Fruit fly (Drosophila melanogaster) whole organism, prepupa: Measurements from ENCODE around the gene Dip-C.

ENCODE experiments used
- Blimp-1 ChIP-seq: fragments of 200-800 bp; sonication (Bioruptor generic); optimal IDR thresholded peaks from 3 replicates; lab custom pipeline; 2017; ENCODE audit warnings: missing biosample characterization, missing genetic modification characterization, mild to moderate bottlenecking, moderate library complexity, missing genetic modification reagents
- CG11902 ChIP-seq: fragments of 200-800 bp; sonication (Bioruptor generic); optimal IDR thresholded peaks from 3 replicates; lab custom pipeline; 2016; ENCODE audit warnings: missing biosample characterization, missing genetic modification characterization
- CG15336 ChIP-seq: fragments of 200-800 bp; sonication (Bioruptor generic); IDR thresholded peaks from 2 replicates; pipeline ENCODE4 v1.3.6; 2022; ENCODE audit warnings: missing biosample characterization, missing genetic modification characterization
- CG1621 ChIP-seq: fragments of 200-800 bp; sonication (Bioruptor generic); optimal IDR thresholded peaks from 3 replicates; lab custom pipeline; 2018; ENCODE audit warnings: missing biosample characterization, mild to moderate bottlenecking, missing genetic modification characterization
- CG16779 ChIP-seq: fragments of 200-800 bp; sonication (Bioruptor generic); optimal IDR thresholded peaks from 3 replicates; lab custom pipeline; 2017; ENCODE audit warnings: missing biosample characterization, mild to moderate bottlenecking, missing genetic modification characterization
- CG31627 ChIP-seq: fragments of 200-800 bp; sonication (Bioruptor generic); optimal IDR thresholded peaks from 3 replicates; lab custom pipeline; 2016; ENCODE audit warnings: missing biosample characterization, missing genetic modification characterization
- CG32006 ChIP-seq: fragments of 200-800 bp; sonication (Bioruptor generic); optimal IDR thresholded peaks from 3 replicates; lab custom pipeline; 2017; ENCODE audit warnings: missing biosample characterization, mild to moderate bottlenecking, missing genetic modification characterization
- CG3919 ChIP-seq: fragments of 200-800 bp; sonication (Bioruptor generic); optimal IDR thresholded peaks from 3 replicates; lab custom pipeline; 2016; ENCODE audit warnings: missing biosample characterization, missing genetic modification characterization
- CG4318 ChIP-seq: fragments of 200-800 bp; sonication (Bioruptor generic); optimal IDR thresholded peaks from 3 replicates; lab custom pipeline; 2017; ENCODE audit warnings: missing biosample characterization, mild to moderate bottlenecking, missing genetic modification characterization
- CG6163 ChIP-seq: fragments of 200-800 bp; sonication (Bioruptor generic); IDR thresholded peaks from 3 replicates; pipeline ENCODE4 v1.3.6; 2022; ENCODE audit warnings: missing biosample characterization, missing genetic modification characterization
- CG6276 ChIP-seq: fragments of 200-800 bp; sonication (Bioruptor generic); optimal IDR thresholded peaks from 2 replicates; lab custom pipeline; 2017; ENCODE audit warnings: missing biosample characterization, mild to moderate bottlenecking, missing genetic modification characterization
- CG6792 ChIP-seq: fragments of 200-800 bp; sonication (Bioruptor generic); optimal IDR thresholded peaks from 3 replicates; lab custom pipeline; 2016; ENCODE audit warnings: missing biosample characterization, missing genetic modification characterization
- CG8119 ChIP-seq: fragments of 200-800 bp; sonication (Bioruptor generic); IDR thresholded peaks from 3 replicates; pipeline ENCODE4 v1.3.6; 2022; ENCODE audit warnings: missing biosample characterization, missing genetic modification characterization
- CG8632 ChIP-seq: fragments of 200-800 bp; sonication (Bioruptor generic); optimal IDR thresholded peaks from 3 replicates; lab custom pipeline; 2016; ENCODE audit warnings: missing biosample characterization, missing genetic modification characterization
- CG9139 ChIP-seq: fragments of 200-800 bp; sonication (Bioruptor generic); optimal IDR thresholded peaks from 3 replicates; lab custom pipeline; 2017; ENCODE audit warnings: missing biosample characterization, mild to moderate bottlenecking, missing genetic modification characterization
- Eip78C ChIP-seq: fragments of 200-800 bp; sonication (Bioruptor generic); peaks from one replicate; lab custom pipeline; 2016; ENCODE audit warnings: missing biosample characterization, missing genetic modification characterization
- Eip93F ChIP-seq: fragments of 200-800 bp; sonication (Bioruptor generic); optimal IDR thresholded peaks from 2 replicates; lab custom pipeline; 2016; ENCODE audit warnings: missing biosample characterization, mild to moderate bottlenecking, missing genetic modification characterization
- Hr4 ChIP-seq: fragments of 200-800 bp; sonication (Bioruptor generic); optimal IDR thresholded peaks from 3 replicates; lab custom pipeline; 2016; ENCODE audit warnings: missing biosample characterization, missing genetic modification characterization
- Met ChIP-seq: fragments of 200-800 bp; sonication (Bioruptor generic); optimal IDR thresholded peaks from 3 replicates; lab custom pipeline; 2016; ENCODE audit warnings: missing biosample characterization, missing genetic modification characterization
- Sox14 ChIP-seq: fragments of 200-800 bp; sonication (Bioruptor generic); optimal IDR thresholded peaks from 3 replicates; lab custom pipeline; 2016; ENCODE audit warnings: missing biosample characterization, missing genetic modification characterization
- Sox15 ChIP-seq: fragments of 200-800 bp; sonication (Bioruptor generic); optimal IDR thresholded peaks from 3 replicates; lab custom pipeline; 2016; ENCODE audit warnings: missing biosample characterization, missing genetic modification characterization
- achi ChIP-seq: fragments of 200-800 bp; sonication (Bioruptor generic); optimal IDR thresholded peaks from 3 replicates; lab custom pipeline; 2016; ENCODE audit warnings: missing biosample characterization, missing genetic modification characterization
- acj6 ChIP-seq: fragments of 200-800 bp; sonication (Bioruptor generic); optimal IDR thresholded peaks from 3 replicates; lab custom pipeline; 2016; ENCODE audit warnings: missing biosample characterization, missing genetic modification characterization
- dac ChIP-seq: fragments of 200-800 bp; sonication (Bioruptor generic); optimal IDR thresholded peaks from 2 replicates; lab custom pipeline; 2017; ENCODE audit warnings: missing biosample characterization, mild to moderate bottlenecking, missing genetic modification characterization
- dsx ChIP-seq: fragments of 200-800 bp; optimal IDR thresholded peaks from 3 replicates; lab custom pipeline; 2019; ENCODE audit warnings: missing biosample characterization, mild to moderate bottlenecking, missing genetic modification characterization, moderate library complexity; ENCODE audit not compliant: poor library complexity, severe bottlenecking
- esn ChIP-seq: fragments of 200-800 bp; sonication (Bioruptor generic); optimal IDR thresholded peaks from 2 replicates; lab custom pipeline; 2016; ENCODE audit warnings: missing biosample characterization, mild to moderate bottlenecking, missing genetic modification characterization, moderate library complexity
- fd85E ChIP-seq: fragments of 200-800 bp; sonication (Bioruptor generic); optimal IDR thresholded peaks from 3 replicates; lab custom pipeline; 2016; ENCODE audit warnings: missing biosample characterization, missing genetic modification characterization
- fkh ChIP-seq: fragments of 200-800 bp; sonication (Bioruptor generic); optimal IDR thresholded peaks from 3 replicates; lab custom pipeline; 2017; ENCODE audit warnings: missing biosample characterization, mild to moderate bottlenecking, missing genetic modification characterization, moderate library complexity
- lz ChIP-seq: fragments of 200-800 bp; sonication (Bioruptor generic); optimal IDR thresholded peaks from 3 replicates; lab custom pipeline; 2016; ENCODE audit warnings: missing biosample characterization, missing genetic modification characterization
- ss ChIP-seq, 2 experiments: fragments of 200-800 bp; sonication (Bioruptor generic); optimal IDR thresholded peaks; 2 replicates in 1 of 2; 3 replicates in 1 of 2; lab custom pipeline; 2017 to 2018; ENCODE audit warnings: mild to moderate bottlenecking in 2 of 2, missing biosample characterization in 2 of 2, missing genetic modification characterization in 2 of 2, moderate library complexity in 1 of 2
- svp ChIP-seq: fragments of 200-800 bp; sonication (Bioruptor generic); peaks from one replicate; lab custom pipeline; 2016; ENCODE audit warnings: missing biosample characterization, missing genetic modification characterization
- vri ChIP-seq: fragments of 200-800 bp; sonication (Bioruptor generic); optimal IDR thresholded peaks from 3 replicates; lab custom pipeline; 2016; ENCODE audit warnings: missing biosample characterization, mild to moderate bottlenecking, missing genetic modification characterization

Gene Dip-C

DNA sequence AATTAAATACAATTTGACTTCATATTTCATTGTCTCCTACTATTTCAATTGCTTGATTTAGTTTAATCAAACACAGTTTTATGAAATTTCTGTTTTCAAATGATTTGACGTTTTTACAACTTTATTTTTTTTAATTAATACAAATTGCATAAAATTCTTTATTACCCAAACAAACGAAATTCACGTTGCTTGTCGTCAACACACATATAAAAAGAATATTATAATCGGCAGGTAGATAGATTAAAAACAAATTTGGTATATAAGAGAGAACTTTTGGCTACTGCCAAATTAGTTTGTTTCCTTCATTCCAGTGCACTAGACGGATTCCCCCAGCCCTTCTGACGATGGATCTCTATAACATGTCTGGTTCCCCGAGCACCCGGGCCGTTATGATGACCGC is 36.7 kb downstream of the Dip-C start, which contains the start of gene GstD6:
TSS of gene GstD6 (plus strand) at position 301 of the 400 bp plus-strand sequence.
- TF ChIP-seq dsx (GFP tag; lab: Kevin White, UChicago) (no peak), ss (GFP tag; optimal IDR thresholded peaks at IDR 0.05; lab: Kevin White, UChicago) (no peak), CG4318 (GFP tag; lab: Kevin White, UChicago) (no peak), Sox14 (GFP tag; lab: Kevin White, UChicago) (no peak), CG6792 (GFP tag; lab: Kevin White, UChicago) (no peak), esn (no peak), CG9139 (GFP tag; lab: Kevin White, UChicago) (no peak), Hr4 (GFP tag; lab: Kevin White, UChicago) (no peak)
- TF ChIP-seq, all 60 proteins: peak for 0

DNA sequence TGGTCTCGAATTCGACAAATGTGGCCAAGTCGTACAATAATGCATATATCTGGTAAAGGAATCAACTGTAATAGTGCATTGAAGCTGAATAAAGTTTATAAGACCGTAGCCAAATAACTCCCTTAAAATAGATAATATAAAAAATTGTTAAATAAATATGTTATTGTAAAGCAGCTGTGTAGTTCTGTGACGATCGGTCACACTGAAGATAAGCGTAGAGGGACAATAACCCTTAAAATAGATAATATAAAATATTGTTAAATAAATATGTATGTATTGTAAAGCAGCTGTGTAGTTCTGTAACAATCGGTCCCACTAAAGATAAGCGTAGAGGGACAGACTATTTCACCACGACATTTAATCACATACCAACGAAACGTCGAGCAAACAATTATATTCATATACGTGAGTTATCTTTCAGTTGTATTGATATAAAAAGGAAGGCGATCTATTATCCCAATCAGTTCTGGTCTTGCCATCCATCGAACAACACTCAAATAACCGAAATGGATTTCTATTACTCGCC is 38.2 kb downstream of the Dip-C start, which contains the start of gene GstD5:
TSS of gene GstD5 (plus strand) at position 476 of the 526 bp plus-strand sequence.
- TF ChIP-seq fkh, result peak; percentile 23
- TF ChIP-seq CG1621 (tag; lab: Kevin White, UChicago), result no peak
- TF ChIP-seq acj6 (GFP tag; lab: Kevin White, UChicago), result no peak
- no peak for TF ChIP-seq CG16779
- peak; percentile 6 for TF ChIP-seq Eip78C (GFP tag; lab: Kevin White, UChicago)
- no peak for TF ChIP-seq dac (GFP tag; lab: Kevin White, UChicago)
- TF ChIP-seq CG6792 (GFP tag; lab: Kevin White, UChicago), result no peak
- TF ChIP-seq CG32006 (GFP tag; lab: Kevin White, UChicago), result no peak

DNA sequence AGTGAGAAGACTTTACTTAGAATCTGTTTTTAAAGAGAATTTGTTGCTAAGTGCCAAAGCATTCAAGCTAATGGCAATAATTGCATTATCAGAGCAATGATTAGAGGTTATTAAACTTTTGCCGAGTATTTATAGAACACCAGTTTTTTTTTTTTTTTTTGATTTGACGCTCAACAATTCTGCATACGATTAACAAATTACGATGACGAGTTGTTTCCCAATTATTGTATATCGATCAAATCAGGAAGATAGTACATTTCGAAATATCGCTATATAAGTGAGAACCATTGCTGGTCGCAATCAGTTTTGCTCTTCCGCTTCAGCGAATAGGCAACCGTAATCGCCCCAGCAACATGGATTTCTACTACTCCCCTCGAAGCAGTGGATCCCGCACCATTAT is 39.8 kb downstream of the Dip-C start, which contains the start of gene GstD4:
TSS of gene GstD4 (plus strand) at position 301 of the 400 bp plus-strand sequence.
- TF ChIP-seq fkh (no peak), CG15336 (no peak), lz (GFP tag; lab: Kevin White, UChicago) (no peak), CG1621 (tag; lab: Kevin White, UChicago) (no peak), CG6276 (no peak), CG8632 (no peak), Met (no peak), Eip93F (GFP tag; lab: Kevin White, UChicago) (no peak), esn (no peak), CG31627 (GFP tag; lab: Kevin White, UChicago) (no peak), Eip78C (GFP tag; lab: Kevin White, UChicago) (no peak), CG3919 (GFP tag; lab: Kevin White, UChicago) (no peak)

DNA sequence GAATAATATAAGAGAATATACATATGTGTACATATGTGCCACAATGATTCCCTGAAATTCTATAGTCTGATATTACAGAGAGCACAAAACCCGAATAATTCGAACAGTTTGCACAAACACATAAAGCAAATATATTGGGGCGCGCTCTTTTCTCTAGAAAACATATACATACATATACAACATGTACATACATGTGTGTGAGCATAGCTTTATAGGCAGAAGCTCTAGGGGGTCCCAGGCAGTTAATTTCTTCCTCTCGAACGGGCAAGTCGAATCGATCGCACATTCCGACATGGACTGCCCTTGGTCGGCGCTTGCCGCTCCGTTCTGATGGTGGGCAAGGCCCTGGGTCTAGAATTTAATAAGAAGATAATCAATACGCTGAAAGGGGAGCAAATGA is 40.8 kb downstream of the Dip-C start, which contains the start of gene GstD3:
TSS of gene GstD3 (plus strand) at position 269 of the 400 bp plus-strand sequence.
- TF ChIP-seq Eip78C (GFP tag; lab: Kevin White, UChicago), result peak; percentile 4
- TF ChIP-seq svp (GFP tag; lab: Kevin White, UChicago), result peak; percentile 60
- TF ChIP-seq Blimp-1 (GFP tag; lab: Kevin White, UChicago), result no peak

DNA sequence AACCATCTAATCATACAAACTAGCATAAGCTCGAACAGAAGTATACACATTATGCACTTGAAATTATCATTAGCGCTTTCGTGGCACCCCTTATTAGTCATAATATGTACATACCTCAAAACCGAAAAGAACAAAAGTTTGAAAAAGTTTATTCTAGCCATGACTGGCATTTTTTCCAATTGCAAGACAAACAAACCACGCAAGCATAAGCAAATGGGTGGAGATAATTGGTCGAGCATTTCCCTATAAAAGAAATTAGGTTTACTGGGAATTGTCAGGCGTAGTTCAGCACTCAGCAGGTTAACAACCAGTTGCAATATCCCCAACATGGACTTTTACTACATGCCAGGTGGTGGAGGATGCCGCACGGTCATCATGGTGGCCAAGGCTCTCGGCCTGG is 41.9 kb downstream of the Dip-C start, which contains the start of gene GstD2:
TSS of gene GstD2 (plus strand) at position 301 of the 400 bp plus-strand sequence.
- no peak for TF ChIP-seq Sox15
- no peak for TF ChIP-seq CG15336
- TF ChIP-seq Eip78C (GFP tag; lab: Kevin White, UChicago), result peak; percentile 7
- no peak for TF ChIP-seq CG11902 (GFP tag; lab: Kevin White, UChicago)
- no peak for TF ChIP-seq fkh
- TF ChIP-seq fd85E (GFP tag; lab: Kevin White, UChicago), result no peak

DNA sequence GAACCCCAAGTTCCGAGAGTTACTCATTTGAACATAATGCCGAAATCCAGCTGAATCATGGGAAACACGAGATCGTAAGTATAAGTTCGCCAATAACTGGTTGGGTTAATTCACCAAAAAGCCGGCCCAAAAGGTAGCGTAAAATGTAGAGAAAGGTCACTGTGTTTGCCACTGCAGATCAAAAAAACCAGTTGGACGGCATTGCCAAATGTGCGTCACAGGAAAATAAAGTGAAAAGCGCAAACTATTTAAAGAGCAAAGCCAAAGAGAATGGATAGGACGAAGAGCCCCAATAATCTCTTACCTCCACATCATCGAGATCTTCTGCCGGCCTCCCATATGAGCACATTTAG is 42.9 kb downstream of the Dip-C start:
- TF ChIP-seq CG6792 (GFP tag; lab: Kevin White, UChicago), result no peak
- 0 out of 3 replicates have a peak, but pooled peaks have one; percentile 34 for TF ChIP-seq CG8119
- TF ChIP-seq svp (GFP tag; lab: Kevin White, UChicago), result peak; percentile 58
- TF ChIP-seq achi (GFP tag; lab: Kevin White, UChicago), result no peak
- peak; percentile 11 to 27 for TF ChIP-seq ss (GFP tag; optimal IDR thresholded peaks at IDR 0.05; lab: Kevin White, UChicago)
- TF ChIP-seq vri, result no peak
- no peak for TF ChIP-seq CG8632
- TF ChIP-seq dsx (GFP tag; lab: Kevin White, UChicago), result peak; percentile 22
- TF ChIP-seq CG6163 (GFP tag; lab: Robert Waterston, UW), result 0 out of 3 replicates have a peak, but pooled peaks have one; percentile 44
- TF ChIP-seq Eip78C (GFP tag; lab: Kevin White, UChicago), result peak; percentile 67
